Worm (Caenorhabditis elegans) whole organism, young adult: ENCODE results near the gene ZC190.7.

Experiments used
- B0035.1 ChIP-seq: sonication (generic microtip); optimal IDR thresholded peaks from 2 replicates; lab custom pipeline; 2016; ENCODE audit warnings: missing genetic modification characterization, mild to moderate bottlenecking, missing compliant biosample characterization, missing genotype, missing genetic modification reagents
- K11D2.4 ChIP-seq: fragments of 200-800 bp; sonication (Bioruptor generic); IDR thresholded peaks from 2 replicates; pipeline ENCODE4 v1.3.6; 2022; ENCODE audit warnings: missing genetic modification reagents, missing genetic modification characterization, missing compliant biosample characterization
- K12H6.12 ChIP-seq: fragments of 200-800 bp; sonication (Bioruptor generic); optimal IDR thresholded peaks from 2 replicates; lab custom pipeline; 2018; ENCODE audit warnings: mild to moderate bottlenecking, missing genetic modification characterization, missing compliant biosample characterization
- aptf-3 ChIP-seq: fragments of 200-800 bp; sonication (Bioruptor generic); IDR thresholded peaks from 2 replicates; pipeline ENCODE4 v1.3.6; 2022; ENCODE audit warnings: missing genetic modification characterization, missing compliant biosample characterization
- attf-5 ChIP-seq: fragments of 200-800 bp; sonication (Bioruptor generic); optimal IDR thresholded peaks from 2 replicates; lab custom pipeline; 2018; ENCODE audit warnings: mild to moderate bottlenecking, missing genetic modification characterization, missing compliant biosample characterization
- fkh-3 ChIP-seq: sonication (generic microtip); optimal IDR thresholded peaks from 2 replicates; lab custom pipeline; 2016; ENCODE audit warnings: mild to moderate bottlenecking, missing genetic modification characterization, missing compliant biosample characterization
- hlh-26 ChIP-seq: fragments of 200-800 bp; sonication (Bioruptor generic); conservative IDR thresholded peaks from 2 replicates; pipeline ENCODE4 v1.3.6; 2022; ENCODE audit warnings: missing genetic modification reagents, missing genetic modification characterization, missing compliant biosample characterization
- hsf-1 ChIP-seq: fragments of 200-800 bp; sonication (Bioruptor generic); IDR thresholded peaks from 2 replicates; pipeline ENCODE4 v1.3.6; 2022; ENCODE audit warnings: missing genetic modification reagents, missing genetic modification characterization, missing compliant biosample characterization
- lin-35 ChIP-seq, 3 experiments: fragments of 150-350 bp in 2 of 3; sonication (generic microtip) in 1 of 3; optimal IDR thresholded peaks; 2 replicates each; lab custom pipeline; 2014 to 2018; ENCODE audit warnings: missing biosample characterization in 3 of 3, missing genetic modification characterization in 3 of 3, missing genetic modification reagents in 3 of 3
- lir-1 ChIP-seq: fragments of 200-800 bp; sonication (Bioruptor generic); conservative IDR thresholded peaks from 2 replicates; pipeline ENCODE4 v1.3.6; 2022; ENCODE audit warnings: missing genetic modification reagents, missing genetic modification characterization, missing compliant biosample characterization
- mcd-1 ChIP-seq: fragments of 200-800 bp; sonication (Bioruptor generic); IDR thresholded peaks from 2 replicates; pipeline ENCODE4 v1.3.6; 2022; ENCODE audit warnings: missing genetic modification reagents, missing genetic modification characterization, missing compliant biosample characterization
- mxl-1 ChIP-seq: sonication (generic microtip); optimal IDR thresholded peaks from 2 replicates; lab custom pipeline; 2016; ENCODE audit warnings: missing genetic modification characterization, missing compliant biosample characterization
- nfya-2 ChIP-seq: fragments of 200-800 bp; sonication (Bioruptor generic); IDR thresholded peaks from 2 replicates; pipeline ENCODE4 v1.3.6; 2022; ENCODE audit warnings: missing genetic modification reagents, missing genetic modification characterization, missing compliant biosample characterization
- pha-4 ChIP-seq: fragments of 150-350 bp; sonication (generic microtip); optimal IDR thresholded peaks from 2 replicates; lab custom pipeline; 2014; ENCODE audit warnings: missing biosample characterization, missing genetic modification reagents, missing genetic modification characterization
- rpc-1 ChIP-seq, 2 experiments: fragments of 150-350 bp in 1 of 2; sonication (generic microtip) in 1 of 2; optimal IDR thresholded peaks; 2 replicates each; lab custom pipeline; 2014 to 2018; ENCODE audit warnings: missing biosample characterization in 1 of 2, missing genetic modification characterization in 1 of 2, missing genetic modification reagents in 1 of 2, missing genotype in 1 of 2
- sdz-38 ChIP-seq: sonication (generic microtip); optimal IDR thresholded peaks from 2 replicates; lab custom pipeline; 2016; ENCODE audit warnings: missing genotype, missing genetic modification characterization, missing compliant biosample characterization
- snpc-3.4 ChIP-seq: sonication (generic microtip); optimal IDR thresholded peaks from 2 replicates; lab custom pipeline; 2017; ENCODE audit warnings: missing genetic modification characterization, mild to moderate bottlenecking, missing compliant biosample characterization, antibody characterized with exemption, moderate library complexity, missing genotype, missing genetic modification reagents
- sptf-2 ChIP-seq: fragments of 200-800 bp; sonication (Bioruptor generic); optimal IDR thresholded peaks from 2 replicates; lab custom pipeline; 2018; ENCODE audit warnings: mild to moderate bottlenecking, missing genetic modification characterization, missing compliant biosample characterization
- zfh-2 ChIP-seq: fragments of 200-800 bp; sonication (Bioruptor generic); conservative IDR thresholded peaks from 2 replicates; pipeline ENCODE4 v1.3.6; 2022; ENCODE audit warnings: missing genetic modification reagents, missing genetic modification characterization, missing compliant biosample characterization
- ztf-18 ChIP-seq: sonication (generic microtip); optimal IDR thresholded peaks from 2 replicates; lab custom pipeline; 2016; ENCODE audit warnings: missing genotype, mild to moderate bottlenecking, missing genetic modification characterization, missing compliant biosample characterization
- ztf-26 ChIP-seq: sonication (generic microtip); optimal IDR thresholded peaks from 2 replicates; lab custom pipeline; 2017; ENCODE audit warnings: missing genetic modification characterization, missing compliant biosample characterization
- ztf-28 ChIP-seq: fragments of 200-800 bp; sonication (Bioruptor generic); IDR thresholded peaks from 2 replicates; pipeline ENCODE4 v1.3.6; 2022; ENCODE audit warnings: missing genetic modification reagents, missing genetic modification characterization, missing compliant biosample characterization

The ZC190.7 gene

ce11 chrV:8637666-8638271 lies 48.9 kb downstream of the ZC190.7 start, which contains the start of the genes F28A12.10 and acd-4 (continued):
- no peak for TF ChIP-seq hlh-26 (GFP tag; lab: Robert Waterston, UW)
- no peak for TF ChIP-seq aptf-3 (GFP tag; lab: Robert Waterston, UW)
- TF ChIP-seq K12H6.12 = no peak
- no peak for TF ChIP-seq mcd-1 (GFP tag; lab: Robert Waterston, UW)
- no peak for TF ChIP-seq ztf-26

DNA sequence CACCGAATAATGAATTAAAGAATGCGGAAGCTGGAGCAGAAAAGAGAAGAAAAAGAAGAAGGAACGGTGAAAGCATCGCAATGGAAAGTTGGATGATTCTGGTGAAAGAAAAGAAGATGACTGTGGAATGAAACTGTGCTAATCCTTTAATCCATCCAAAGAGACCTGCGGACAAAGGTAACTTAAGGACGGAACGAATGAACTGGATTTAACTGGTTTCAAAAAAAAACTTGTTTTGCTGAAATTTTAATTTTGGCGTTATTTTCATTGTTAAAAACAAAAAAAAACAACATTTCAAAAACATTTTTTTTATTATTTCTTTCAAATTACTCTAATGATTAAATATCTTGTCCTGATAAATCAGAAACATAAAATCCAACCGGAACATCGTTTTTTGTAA lies 49.8 kb downstream of the ZC190.7 start, which contains the start of gene grl-12:
TSS of gene grl-12 (minus strand) at position 101 of the 400 bp plus-strand sequence.
- TF ChIP-seq B0035.1 = no peak
- TF ChIP-seq snpc-3.4 = no peak
- no peak for TF ChIP-seq nfya-2 (GFP tag; lab: Robert Waterston, UW)
- no peak for TF ChIP-seq lin-35 (GFP tag; optimal IDR thresholded peaks at IDR 0.05; lab: Kevin White, UChicago)
- no peak for TF ChIP-seq rpc-1 (optimal IDR thresholded peaks at IDR 0.05; lab: Kevin White, UChicago)
- no peak for TF ChIP-seq rpc-1 (tag; optimal IDR thresholded peaks at IDR 0.05; lab: Kevin White, UChicago)
- no peak for TF ChIP-seq ztf-28 (GFP tag; lab: Robert Waterston, UW)
- no peak for TF ChIP-seq hsf-1 (GFP tag; lab: Robert Waterston, UW)
- no peak for TF ChIP-seq lir-1 (GFP tag; lab: Robert Waterston, UW)
- no peak for TF ChIP-seq sptf-2 (GFP tag; lab: Kevin White, UChicago)
- TF ChIP-seq attf-5 (GFP tag; lab: Kevin White, UChicago) = no peak
- no peak for TF ChIP-seq sdz-38
- no peak for TF ChIP-seq ztf-18 (tag; lab: Kevin White, UChicago)
- no peak for TF ChIP-seq pha-4 (tag; lab: Kevin White, UChicago)
- TF ChIP-seq K11D2.4 = no peak
- no peak for TF ChIP-seq mxl-1
- TF ChIP-seq fkh-3 (tag; lab: Kevin White, UChicago) = no peak
- TF ChIP-seq zfh-2 = no peak
- TF ChIP-seq, all 124 proteins: peak for 0
